Worm (Caenorhabditis elegans): ENCODE measurements around the gene lido-7.

Gene lido-7

ce11 chrII:3036344-3036743, 48.2 kb downstream of the lido-7 start:
- peak; percentile 43 for TF ChIP-seq nhr-85 (tag)
- no peak for TF ChIP-seq unc-98 (GFP tag; IDR thresholded peaks at IDR 0.05)
- no peak for TF ChIP-seq fkh-10 (GFP tag; optimal IDR thresholded peaks at IDR 0.05)
- TF ChIP-seq lin-15B (tag; optimal IDR thresholded peaks at IDR 0.05): no peak
- TF ChIP-seq zip-4 (GFP tag; optimal IDR thresholded peaks at IDR 0.05): no peak
- TF ChIP-seq mdl-1 (tag; optimal IDR thresholded peaks at IDR 0.05): no peak
- no peak for TF ChIP-seq grh-1 (GFP tag; IDR thresholded peaks at IDR 0.05)
- no peak for TF ChIP-seq irx-1 (tag; optimal IDR thresholded peaks at IDR 0.05)
- no peak for TF ChIP-seq efl-1 (optimal IDR thresholded peaks at IDR 0.05)
- peak in 1 of 2 experiments; percentile 92 for TF ChIP-seq efl-1 (GFP tag; optimal IDR thresholded peaks at IDR 0.05 in 1 of 2)

ce11 chrII:3038453-3038909, 50.4 kb downstream of the lido-7 start, which contains the start of the genes B0454.26 and B0454.5:
B0454.26 (minus strand) TSS chrII:3038553.
B0454.5 (plus strand) TSS chrII:3038859.
- TF ChIP-seq efl-1 (optimal IDR thresholded peaks at IDR 0.05) (no peak), efl-1 (GFP tag; optimal IDR thresholded peaks at IDR 0.05 in 1 of 2) (peak in 1 of 2 experiments; percentile 2), C04F5.9 (tag; optimal IDR thresholded peaks at IDR 0.05) (no peak), blmp-1 (tag; optimal IDR thresholded peaks at IDR 0.05) (peak; percentile 58)

All from whole organism, L1 larva.